ENCODE assay signal across 1 fruit fly cellular context in genomic region chr2L:8010602-8011455, dm6.
TF ChIP-seq lines count a peak whose summit lies in the region.

Glyat (minus strand) TSS chr2L:8010652.
Tg (plus strand) TSS chr2L:8011405.

TF ChIP-seq in whole organism, embryonic, 481 proteins besides CTCF, POLR2A, EP300 and RAD21 (continued from another document and continues in another):
- no peak for TF ChIP-seq zen (tag; optimal IDR thresholded peaks at IDR 0.05; lab: Kevin White, UChicago)
- TF ChIP-seq vfl (GFP tag; optimal IDR thresholded peaks at IDR 0.05; lab: Kevin White, UChicago) = no peak
- TF ChIP-seq Ada2b (GFP tag; IDR thresholded peaks at IDR 0.05; lab: Robert Waterston, UW) = no peak
- TF ChIP-seq Side (GFP tag; optimal IDR thresholded peaks at IDR 0.05; lab: Kevin White, UChicago) = no peak
- TF ChIP-seq Dip3 (GFP tag; optimal IDR thresholded peaks at IDR 0.05; lab: Kevin White, UChicago) = no peak
- TF ChIP-seq Dref (GFP tag; IDR thresholded peaks at IDR 0.05; lab: Robert Waterston, UW) = peak; percentile 97
- TF ChIP-seq CG7357 (GFP tag; IDR thresholded peaks at IDR 0.05; lab: Robert Waterston, UW) = no peak
- TF ChIP-seq CG6689 (GFP tag; IDR thresholded peaks at IDR 0.05; lab: Robert Waterston, UW) = peak; percentile 100
- TF ChIP-seq CG6272 (GFP tag; IDR thresholded peaks at IDR 0.05; lab: Robert Waterston, UW) = no peak
- peak; percentile 47; the same call in 2 of the 3 replicates for TF ChIP-seq Doc3 (GFP tag; IDR thresholded peaks at IDR 0.05; lab: Robert Waterston, UW; ENCODE audit: partially characterized antibody)
- TF ChIP-seq gt (GFP tag; IDR thresholded peaks at IDR 0.05; lab: Robert Waterston, UW) = no peak
- TF ChIP-seq sens-2 (GFP tag; IDR thresholded peaks at IDR 0.05; lab: Robert Waterston, UW) = no peak
- no peak for TF ChIP-seq fru (optimal IDR thresholded peaks at IDR 0.05; lab: Kevin White, UChicago)
- TF ChIP-seq CG16779 (GFP tag; IDR thresholded peaks at IDR 0.05; lab: Robert Waterston, UW) = 0 out of 2 replicates have a peak, but pooled peaks have one; percentile 54
- peak; percentile 52 for TF ChIP-seq al (GFP tag; IDR thresholded peaks at IDR 0.05; lab: Robert Waterston, UW)
- no peak for TF ChIP-seq CG10979 (tag; optimal IDR thresholded peaks at IDR 0.05; lab: Kevin White, UChicago)
- no peak for TF ChIP-seq CG1603 (tag; optimal IDR thresholded peaks at IDR 0.05; lab: Kevin White, UChicago)
- no peak for TF ChIP-seq CG3838 (GFP tag; optimal IDR thresholded peaks at IDR 0.05; lab: Kevin White, UChicago)
- TF ChIP-seq CG8478 (optimal IDR thresholded peaks at IDR 0.05; lab: Kevin White, UChicago) = no peak
- TF ChIP-seq CG18262 (tag; optimal IDR thresholded peaks at IDR 0.05; lab: Kevin White, UChicago) = peak; percentile 7
- no peak for TF ChIP-seq HmgD (GFP tag; optimal IDR thresholded peaks at IDR 0.05; lab: Kevin White, UChicago)
- no peak for TF ChIP-seq Neu2 (GFP tag; optimal IDR thresholded peaks at IDR 0.05; lab: Kevin White, UChicago; ENCODE audit: borderline replicate concordance)
- TF ChIP-seq Xrp1 (GFP tag; IDR thresholded peaks at IDR 0.05; lab: Robert Waterston, UW) = 0 out of 2 replicates have a peak, but pooled peaks have one; percentile 22
- no peak for TF ChIP-seq CG32767 (GFP tag; IDR thresholded peaks at IDR 0.05; lab: Robert Waterston, UW)
- no peak for TF ChIP-seq en (GFP tag; optimal IDR thresholded peaks at IDR 0.05; lab: Kevin White, UChicago)
- peak; percentile 48; the same call in 1 of the 2 replicates for TF ChIP-seq bbx (GFP tag; IDR thresholded peaks at IDR 0.05; lab: Robert Waterston, UW; ENCODE audit: partially characterized antibody)
- TF ChIP-seq CG14014 (GFP tag; IDR thresholded peaks at IDR 0.05; lab: Robert Waterston, UW) = peak; percentile 57
- TF ChIP-seq CG10267 (tag; optimal IDR thresholded peaks at IDR 0.05; lab: Kevin White, UChicago) = peak; percentile 8
- TF ChIP-seq ro (GFP tag; IDR thresholded peaks at IDR 0.05; lab: Robert Waterston, UW) = no peak
- TF ChIP-seq CG8944 (GFP tag; optimal IDR thresholded peaks at IDR 0.05; lab: Kevin White, UChicago) = no peak
- TF ChIP-seq CG4854 (GFP tag; optimal IDR thresholded peaks at IDR 0.05; lab: Kevin White, UChicago) = no peak
- TF ChIP-seq CG12659 (GFP tag; optimal IDR thresholded peaks at IDR 0.05; lab: Kevin White, UChicago) = peak; percentile 36
- no peak for TF ChIP-seq Sry-β (GFP tag; optimal IDR thresholded peaks at IDR 0.05; lab: Kevin White, UChicago)
- TF ChIP-seq vvl (GFP tag; IDR thresholded peaks at IDR 0.05; lab: Robert Waterston, UW) = peak; percentile 67
- TF ChIP-seq CG10462 (GFP tag; optimal IDR thresholded peaks at IDR 0.05; lab: Kevin White, UChicago) = no peak
- TF ChIP-seq CG7271 (tag; optimal IDR thresholded peaks at IDR 0.05; lab: Kevin White, UChicago) = no peak
- TF ChIP-seq Meics (GFP tag; optimal IDR thresholded peaks at IDR 0.05; lab: Kevin White, UChicago) = peak; percentile 20
- TF ChIP-seq CG11456 (GFP tag; IDR thresholded peaks at IDR 0.05; lab: Robert Waterston, UW) = 0 out of 3 replicates have a peak, but pooled peaks have one; percentile 19
- TF ChIP-seq dmrt99B (tag; optimal IDR thresholded peaks at IDR 0.05; lab: Kevin White, UChicago) = no peak
- TF ChIP-seq CG12744 (GFP tag; optimal IDR thresholded peaks at IDR 0.05; lab: Kevin White, UChicago) = no peak
- TF ChIP-seq Fer3 (tag; optimal IDR thresholded peaks at IDR 0.05; lab: Kevin White, UChicago) = peak; percentile 31
- TF ChIP-seq kni (GFP tag; optimal IDR thresholded peaks at IDR 0.05; lab: Kevin White, UChicago) = no peak
- no peak for TF ChIP-seq CG11696 (GFP tag; IDR thresholded peaks at IDR 0.05; lab: Robert Waterston, UW)
- TF ChIP-seq cas (GFP tag; IDR thresholded peaks at IDR 0.05; lab: Robert Waterston, UW) = no peak; the same call in 1 of the 2 replicates
- no peak for TF ChIP-seq CG1024 (GFP tag; IDR thresholded peaks at IDR 0.05; lab: Robert Waterston, UW)
- peak; percentile 56 for TF ChIP-seq hbn (GFP tag; IDR thresholded peaks at IDR 0.05; lab: Robert Waterston, UW; ENCODE audit: partially characterized antibody)
- TF ChIP-seq CG9932 (GFP tag; IDR thresholded peaks at IDR 0.05; lab: Robert Waterston, UW) = peak; percentile 50
- TF ChIP-seq lmd (GFP tag; IDR thresholded peaks at IDR 0.05; lab: Robert Waterston, UW) = peak; percentile 21; the same call in 1 of the 2 replicates
- TF ChIP-seq sob (GFP tag; IDR thresholded peaks at IDR 0.05; lab: Robert Waterston, UW) = no peak
- no peak for TF ChIP-seq Ets65A (GFP tag; lab: Kevin White, UChicago)
- no peak for TF ChIP-seq lov (optimal IDR thresholded peaks at IDR 0.05; lab: Kevin White, UChicago)
- TF ChIP-seq lov (GFP tag; IDR thresholded peaks at IDR 0.05; lab: Robert Waterston, UW) = no peak
- no peak for TF ChIP-seq ewg (GFP tag; optimal IDR thresholded peaks at IDR 0.05; lab: Kevin White, UChicago)
- TF ChIP-seq Lpt (GFP tag; optimal IDR thresholded peaks at IDR 0.05; lab: Kevin White, UChicago) = no peak
- no peak for TF ChIP-seq CG6175 (GFP tag; IDR thresholded peaks at IDR 0.05; lab: Robert Waterston, UW)
- no peak for TF ChIP-seq CG9876 (GFP tag; optimal IDR thresholded peaks at IDR 0.05; lab: Kevin White, UChicago)
- peak; percentile 51 for TF ChIP-seq slbo (GFP tag; IDR thresholded peaks at IDR 0.05; lab: Robert Waterston, UW)
- TF ChIP-seq CG4730 (GFP tag; IDR thresholded peaks at IDR 0.05; lab: Robert Waterston, UW) = no peak
- TF ChIP-seq CG9609 (GFP tag; optimal IDR thresholded peaks at IDR 0.05; lab: Kevin White, UChicago) = no peak
- no peak for TF ChIP-seq Rx (GFP tag; IDR thresholded peaks at IDR 0.05; lab: Robert Waterston, UW)
- no peak for TF ChIP-seq h (optimal IDR thresholded peaks at IDR 0.05; lab: Kevin White, UChicago)
- TF ChIP-seq CG12236 (GFP tag; optimal IDR thresholded peaks at IDR 0.05; lab: Kevin White, UChicago) = no peak
- no peak for TF ChIP-seq exex (tag; optimal IDR thresholded peaks at IDR 0.05; lab: Kevin White, UChicago)
- no peak for TF ChIP-seq CG1792 (GFP tag; optimal IDR thresholded peaks at IDR 0.05; lab: Kevin White, UChicago)
- TF ChIP-seq Hsf (GFP tag; optimal IDR thresholded peaks at IDR 0.05; lab: Kevin White, UChicago) = no peak
- TF ChIP-seq CG1832 (GFP tag; optimal IDR thresholded peaks at IDR 0.05; lab: Kevin White, UChicago) = no peak
- TF ChIP-seq Gsc (GFP tag; IDR thresholded peaks at IDR 0.05; lab: Robert Waterston, UW) = no peak
- no peak for TF ChIP-seq CG43689 (GFP tag; IDR thresholded peaks at IDR 0.05; lab: Robert Waterston, UW)
- no peak for TF ChIP-seq Usf (GFP tag; optimal IDR thresholded peaks at IDR 0.05; lab: Kevin White, UChicago)
- 0 out of 2 replicates have a peak, but pooled peaks have one; percentile 18 for TF ChIP-seq wdn (GFP tag; IDR thresholded peaks at IDR 0.05; lab: Robert Waterston, UW)
- TF ChIP-seq CG2129 (GFP tag; IDR thresholded peaks at IDR 0.05; lab: Robert Waterston, UW; ENCODE audit: partially characterized antibody) = no peak
- no peak for TF ChIP-seq Deaf1 (tag; optimal IDR thresholded peaks at IDR 0.05; lab: Kevin White, UChicago)
- peak; percentile 45 for TF ChIP-seq Dek (tag; optimal IDR thresholded peaks at IDR 0.05; lab: Kevin White, UChicago)
- TF ChIP-seq CG6765 (GFP tag; optimal IDR thresholded peaks at IDR 0.05; lab: Kevin White, UChicago) = no peak
- no peak for TF ChIP-seq disco-r (GFP tag; optimal IDR thresholded peaks at IDR 0.05; lab: Kevin White, UChicago)
- no peak for TF ChIP-seq Mrtf (GFP tag; IDR thresholded peaks at IDR 0.05; lab: Robert Waterston, UW)
- TF ChIP-seq Dbx (GFP tag; IDR thresholded peaks at IDR 0.05; lab: Robert Waterston, UW) = peak; percentile 45; the same call in 2 of the 3 replicates
- TF ChIP-seq nerfin-2 (GFP tag; IDR thresholded peaks at IDR 0.05; lab: Robert Waterston, UW; ENCODE audit: partially characterized antibody) = peak; percentile 49; the same call in 1 of the 2 replicates
- TF ChIP-seq klu (GFP tag; IDR thresholded peaks at IDR 0.05; lab: Robert Waterston, UW) = no peak
- peak; percentile 2 for TF ChIP-seq ftz-f1 (GFP tag; optimal IDR thresholded peaks at IDR 0.05; lab: Kevin White, UChicago)
- TF ChIP-seq tin (GFP tag; optimal IDR thresholded peaks at IDR 0.05; lab: Kevin White, UChicago) = no peak
- TF ChIP-seq CG14965 (GFP tag; optimal IDR thresholded peaks at IDR 0.05; lab: Kevin White, UChicago; ENCODE audit: borderline replicate concordance) = no peak
- peak; percentile 37 for TF ChIP-seq lab (GFP tag; optimal IDR thresholded peaks at IDR 0.05; lab: Kevin White, UChicago)
- TF ChIP-seq peb (GFP tag; IDR thresholded peaks at IDR 0.05; lab: Robert Waterston, UW) = no peak
- peak; percentile 69 for TF ChIP-seq CG6791 (GFP tag; IDR thresholded peaks at IDR 0.05; lab: Robert Waterston, UW; ENCODE audit: partially characterized antibody)
- no peak for TF ChIP-seq knrl (GFP tag; IDR thresholded peaks at IDR 0.05; lab: Robert Waterston, UW; ENCODE audit: partially characterized antibody)
- TF ChIP-seq Dad (GFP tag; optimal IDR thresholded peaks at IDR 0.05; lab: Kevin White, UChicago) = no peak
- TF ChIP-seq caup (GFP tag; optimal IDR thresholded peaks at IDR 0.05; lab: Kevin White, UChicago; ENCODE audit: severe bottlenecking) = no peak
- TF ChIP-seq CG12769 (tag; optimal IDR thresholded peaks at IDR 0.05; lab: Kevin White, UChicago) = peak; percentile 12
- no peak for TF ChIP-seq CG17359 (tag; optimal IDR thresholded peaks at IDR 0.05; lab: Kevin White, UChicago)
- TF ChIP-seq dmrt11E (tag; optimal IDR thresholded peaks at IDR 0.05; lab: Kevin White, UChicago) = no peak
- TF ChIP-seq dan (GFP tag; IDR thresholded peaks at IDR 0.05; lab: Robert Waterston, UW) = no peak
- no peak for TF ChIP-seq CG18764 (GFP tag; optimal IDR thresholded peaks at IDR 0.05; lab: Kevin White, UChicago)
- TF ChIP-seq rib (GFP tag; IDR thresholded peaks at IDR 0.05; lab: Robert Waterston, UW) = no peak
- TF ChIP-seq schlank (tag; optimal IDR thresholded peaks at IDR 0.05; lab: Kevin White, UChicago) = no peak
- TF ChIP-seq HHEX (GFP tag; optimal IDR thresholded peaks at IDR 0.05; lab: Kevin White, UChicago) = peak; percentile 1
- no peak for TF ChIP-seq tio (GFP tag; optimal IDR thresholded peaks at IDR 0.05; lab: Kevin White, UChicago)
- no peak for TF ChIP-seq crol (GFP tag; IDR thresholded peaks at IDR 0.05; lab: Robert Waterston, UW)
- TF ChIP-seq CG10654 (GFP tag; optimal IDR thresholded peaks at IDR 0.05; lab: Kevin White, UChicago) = no peak
- TF ChIP-seq dysf (GFP tag; IDR thresholded peaks at IDR 0.05; lab: Robert Waterston, UW) = peak; percentile 42; the same call in 2 of the 3 replicates
- no peak for TF ChIP-seq Awh (GFP tag; IDR thresholded peaks at IDR 0.05; lab: Robert Waterston, UW)
- no peak for TF ChIP-seq crc (GFP tag; optimal IDR thresholded peaks at IDR 0.05; lab: Kevin White, UChicago)
- TF ChIP-seq dpn (GFP tag; optimal IDR thresholded peaks at IDR 0.05; lab: Kevin White, UChicago) = no peak
- TF ChIP-seq zfh1 (GFP tag; IDR thresholded peaks at IDR 0.05; lab: Robert Waterston, UW) = 0 out of 3 replicates have a peak, but pooled peaks have one; percentile 26
- 0 out of 3 replicates have a peak, but pooled peaks have one; percentile 25 for TF ChIP-seq Opbp (GFP tag; IDR thresholded peaks at IDR 0.05; lab: Robert Waterston, UW; ENCODE audit: partially characterized antibody)
- TF ChIP-seq CG11085 (GFP tag; IDR thresholded peaks at IDR 0.05; lab: Robert Waterston, UW) = no peak
- TF ChIP-seq amos (GFP tag; IDR thresholded peaks at IDR 0.05; lab: Robert Waterston, UW; ENCODE audit: partially characterized antibody) = no peak; the same call in 1 of the 2 replicates
- no peak for TF ChIP-seq ssp (GFP tag; IDR thresholded peaks at IDR 0.05; lab: Robert Waterston, UW)
- no peak for TF ChIP-seq bsh (GFP tag; optimal IDR thresholded peaks at IDR 0.05; lab: Kevin White, UChicago)
- TF ChIP-seq dati (GFP tag; IDR thresholded peaks at IDR 0.05; lab: Robert Waterston, UW) = no peak
- TF ChIP-seq nau (GFP tag; optimal IDR thresholded peaks at IDR 0.05; lab: Kevin White, UChicago) = no peak
- peak; percentile 21 for TF ChIP-seq HmgZ (tag; optimal IDR thresholded peaks at IDR 0.05; lab: Kevin White, UChicago)
- TF ChIP-seq Bdp1 (GFP tag; optimal IDR thresholded peaks at IDR 0.05; lab: Kevin White, UChicago) = no peak
- TF ChIP-seq ash1 (GFP tag; optimal IDR thresholded peaks at IDR 0.05; lab: Kevin White, UChicago) = no peak
- no peak for TF ChIP-seq Xbp1 (GFP tag; optimal IDR thresholded peaks at IDR 0.05; lab: Kevin White, UChicago)
- no peak for TF ChIP-seq CG6854 (GFP tag; optimal IDR thresholded peaks at IDR 0.05; lab: Kevin White, UChicago)
- no peak for TF ChIP-seq Ravus (GFP tag; IDR thresholded peaks at IDR 0.05; lab: Robert Waterston, UW)
- peak; percentile 2 for TF ChIP-seq CG30020 (tag; optimal IDR thresholded peaks at IDR 0.05; lab: Kevin White, UChicago)
- no peak for TF ChIP-seq H15 (GFP tag; IDR thresholded peaks at IDR 0.05; lab: Robert Waterston, UW)
- 0 out of 2 replicates have a peak, but pooled peaks have one; percentile 46 for TF ChIP-seq CG17328 (GFP tag; IDR thresholded peaks at IDR 0.05; lab: Robert Waterston, UW)
- TF ChIP-seq luna (GFP tag; optimal IDR thresholded peaks at IDR 0.05; lab: Kevin White, UChicago) = no peak
- TF ChIP-seq gfzf (GFP tag; optimal IDR thresholded peaks at IDR 0.05; lab: Kevin White, UChicago) = peak; percentile 54
- no peak for TF ChIP-seq twi (tag; optimal IDR thresholded peaks at IDR 0.05; lab: Kevin White, UChicago)
- TF ChIP-seq bcd (GFP tag; optimal IDR thresholded peaks at IDR 0.05; lab: Kevin White, UChicago) = no peak
- TF ChIP-seq HLH4C (GFP tag; IDR thresholded peaks at IDR 0.05; lab: Robert Waterston, UW; ENCODE audit: partially characterized antibody) = peak; percentile 66
- no peak for TF ChIP-seq CG4404 (GFP tag; IDR thresholded peaks at IDR 0.05; lab: Robert Waterston, UW)
- no peak for TF ChIP-seq pita (GFP tag; optimal IDR thresholded peaks at IDR 0.05; lab: Kevin White, UChicago)
- no peak for TF ChIP-seq gce (GFP tag; IDR thresholded peaks at IDR 0.05; lab: Robert Waterston, UW)
- TF ChIP-seq H2.0 (GFP tag; IDR thresholded peaks at IDR 0.05; lab: Robert Waterston, UW) = no peak
- no peak for TF ChIP-seq CG9797 (GFP tag; optimal IDR thresholded peaks at IDR 0.05; lab: Kevin White, UChicago)
- peak; percentile 35 for TF ChIP-seq pzg (GFP tag; optimal IDR thresholded peaks at IDR 0.05; lab: Kevin White, UChicago)
- TF ChIP-seq ac (GFP tag; optimal IDR thresholded peaks at IDR 0.05; lab: Kevin White, UChicago) = no peak
- no peak for TF ChIP-seq MESR4 (GFP tag; optimal IDR thresholded peaks at IDR 0.05; lab: Kevin White, UChicago)
